Fruit fly (Drosophila melanogaster) ovary, adult (tissue): ENCODE results near the gene Mitofilin.

Experiments used
- CG17801 ChIP-seq: fragments of 200-800 bp; optimal IDR thresholded peaks from 2 replicates; lab custom pipeline; 2019; ENCODE audit warnings: missing biosample characterization, mild to moderate bottlenecking, missing genetic modification characterization, moderate library complexity; ENCODE audit not compliant: partially characterized antibody

Mitofilin gene

dm6 chr3R:22042283-22042875 lies 19.2 kb upstream of the Mitofilin start:
- TF ChIP-seq CG17801 (GFP tag; lab: Kevin White, UChicago): no peak

dm6 chr3R:22041625-22042282 lies 18.6 kb upstream of the Mitofilin start, which contains the start of gene how:
TSS of gene how (plus strand) at chr3R:22042191.
- no peak for TF ChIP-seq CG17801 (GFP tag; lab: Kevin White, UChicago)

dm6 chr3R:22040400-22040799 lies 17.3 kb upstream of the Mitofilin start:
- TF ChIP-seq CG17801 (GFP tag; lab: Kevin White, UChicago): no peak

dm6 chr3R:22039480-22039879 lies 16.3 kb upstream of the Mitofilin start:
- TF ChIP-seq CG17801 (GFP tag; lab: Kevin White, UChicago): no peak

DNA sequence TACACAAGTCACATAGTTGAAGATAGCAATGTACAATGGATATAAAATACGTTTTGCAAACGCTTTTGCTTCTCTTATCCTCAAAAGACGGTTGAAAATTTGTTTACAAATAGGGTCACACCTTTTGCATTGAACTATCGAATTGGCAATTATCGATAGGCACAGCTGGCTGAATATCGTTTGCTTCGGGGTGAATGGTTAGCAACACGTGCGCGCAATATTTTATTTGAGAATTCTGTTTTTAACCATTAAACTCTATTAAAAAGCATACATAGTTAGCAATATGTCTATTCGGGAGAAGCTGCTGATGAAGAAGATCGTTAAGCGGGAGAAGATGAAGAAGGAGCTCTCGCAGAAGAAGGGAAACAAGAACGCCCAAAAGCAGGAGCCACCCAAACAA lies 12.4 kb upstream of the Mitofilin start:
- TF ChIP-seq CG17801 (GFP tag; lab: Kevin White, UChicago): no peak

DNA sequence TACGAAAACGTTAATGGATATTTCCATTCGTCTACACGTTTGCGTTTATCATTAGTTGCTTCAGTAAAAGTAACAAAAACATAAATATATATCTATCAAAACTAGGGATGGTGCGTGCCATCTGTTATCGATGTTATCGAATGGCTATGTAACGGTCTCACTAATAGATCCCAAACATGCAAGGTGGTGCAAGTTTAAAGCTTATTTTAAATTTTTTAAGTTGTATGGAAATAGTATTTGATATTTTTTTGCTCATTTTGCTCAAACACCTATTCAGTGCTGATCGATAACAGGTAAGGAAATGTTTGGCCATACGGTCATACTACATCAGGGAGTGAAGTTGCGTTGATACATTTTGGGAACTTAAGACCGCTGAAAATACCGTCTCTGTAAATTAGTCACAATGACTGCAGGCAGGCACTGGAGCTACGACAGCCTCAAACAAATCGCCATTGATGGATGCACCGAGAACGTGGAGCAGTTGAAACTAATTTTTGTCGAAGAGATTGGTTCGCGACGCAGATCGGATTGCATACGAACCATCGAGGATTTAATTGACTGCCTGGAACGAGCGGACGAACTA lies 11.1 kb upstream of the Mitofilin start, which contains the start of the genes CG45099, CG6015, pit and Fadd:
CG45099 (minus strand) TSS at position 127 of the 583 bp plus-strand sequence.
CG6015 (minus strand) TSS at position 127 of the 583 bp plus-strand sequence.
pit (plus strand) TSS at position 139 of the 583 bp plus-strand sequence.
Fadd (plus strand) TSS at position 296 of the 583 bp plus-strand sequence.
- TF ChIP-seq CG17801 (GFP tag; lab: Kevin White, UChicago): no peak

DNA sequence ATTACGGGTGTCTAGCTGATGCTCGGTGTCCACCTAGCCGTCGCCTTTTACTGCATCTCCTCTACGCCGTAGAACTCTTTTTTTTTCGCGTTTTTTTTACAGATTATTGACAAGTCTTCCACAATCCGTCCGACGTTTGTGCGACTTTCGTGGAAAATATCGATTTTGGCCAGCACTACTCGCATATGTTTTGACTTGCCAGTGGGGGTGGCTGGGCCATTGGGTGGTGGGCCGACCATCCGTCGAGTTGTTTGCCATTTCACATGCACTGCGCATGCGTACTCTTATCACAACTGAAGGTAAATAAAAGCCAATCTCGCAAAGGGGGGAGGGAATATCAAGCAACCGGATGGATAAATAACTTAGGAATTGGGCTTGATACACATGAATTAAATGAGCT lies 8.6 kb upstream of the Mitofilin start, which contains the start of gene CG13409:
CG13409 (minus strand) TSS at position 163 of the 400 bp plus-strand sequence.
- no peak for TF ChIP-seq CG17801 (GFP tag; lab: Kevin White, UChicago)

- no peak for TF ChIP-seq CG17801 (GFP tag; lab: Kevin White, UChicago)
Observed at dm6 chr3R:22027743-22028099, 4.6 kb upstream of the Mitofilin start.

- TF ChIP-seq CG17801 (GFP tag; lab: Kevin White, UChicago): peak; percentile 72
Observed at dm6 chr3R:22026922-22027742, 4.0 kb upstream of the Mitofilin start, which contains the start of the genes Cchl and ND-42. TSS of gene Cchl (minus strand) at chr3R:22027480. TSS of gene ND-42 (plus strand) at chr3R:22027709.

dm6 chr3R:22025320-22025719 lies 2.2 kb upstream of the Mitofilin start, which contains the start of gene CG6028:
TSS of gene CG6028 (minus strand) at chr3R:22025506.
- TF ChIP-seq CG17801 (GFP tag; lab: Kevin White, UChicago): peak; percentile 22

- TF ChIP-seq CG17801 (GFP tag; lab: Kevin White, UChicago): no peak
Observed at dm6 chr3R:22022623-22023022, 512 bp downstream of the Mitofilin start.

DNA sequence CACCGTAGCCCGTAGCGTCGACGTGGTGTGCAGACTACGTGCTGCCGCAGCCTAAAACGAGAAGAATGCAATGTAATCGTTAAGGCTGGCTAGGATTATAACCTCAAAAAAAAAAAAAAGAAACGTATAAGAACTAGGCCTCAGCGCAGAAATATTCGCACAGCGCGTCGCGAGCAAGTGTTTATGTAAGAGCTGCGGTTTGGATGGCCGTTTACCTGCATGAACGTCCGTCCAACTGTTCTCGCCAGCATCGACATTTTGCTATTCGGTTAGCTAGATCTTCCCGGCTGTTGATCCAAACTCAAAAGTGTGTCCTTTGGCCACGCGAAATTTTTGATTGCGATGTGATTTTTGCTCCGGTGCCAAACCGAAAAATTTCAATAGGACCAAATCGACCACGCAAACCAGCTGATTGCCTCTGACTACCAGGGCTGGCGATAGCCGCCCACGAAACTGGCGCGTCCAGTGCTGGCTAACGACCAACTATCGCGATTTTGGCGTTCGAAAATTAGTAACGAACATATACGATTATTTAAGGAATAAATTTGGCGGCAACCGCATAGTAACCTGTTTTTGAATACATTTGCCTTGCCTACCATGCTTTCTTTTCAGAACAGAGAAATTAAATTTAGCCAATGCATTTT lies 4.2 kb downstream of the Mitofilin start, which contains the start of gene Idh3b:
Idh3b (minus strand) TSS at position 606 of the 644 bp plus-strand sequence.
- TF ChIP-seq CG17801 (GFP tag; lab: Kevin White, UChicago): peak; percentile 61

- TF ChIP-seq CG17801 (GFP tag; lab: Kevin White, UChicago): no peak
Observed at dm6 chr3R:22014397-22014796, 8.7 kb downstream of the Mitofilin start, which contains the start of gene Theg. TSS of gene Theg (plus strand) at chr3R:22014697.

- TF ChIP-seq CG17801 (GFP tag; lab: Kevin White, UChicago): no peak
Observed at dm6 chr3R:22003508-22003907, 19.6 kb downstream of the Mitofilin start.
